In the genomic region with DNA sequence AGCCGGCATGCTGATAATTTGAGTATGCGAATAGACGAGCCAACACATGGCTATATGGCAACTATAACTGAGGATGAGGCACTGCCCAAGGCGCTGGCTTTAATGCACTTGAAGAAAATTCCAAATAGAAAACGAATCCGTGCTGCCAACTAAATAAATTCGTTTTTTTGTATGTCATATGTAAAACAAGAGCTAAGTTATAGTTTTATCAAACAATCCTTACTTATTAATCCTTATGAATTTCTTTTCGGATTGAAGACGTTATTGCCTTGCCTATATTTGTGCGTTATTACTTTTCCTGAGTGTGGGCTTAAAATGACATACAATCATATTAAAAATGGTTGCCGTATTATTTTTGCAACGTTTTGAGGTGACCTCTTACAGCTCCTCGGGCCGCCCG, we compare ENCODE assay signal across 3 fruit fly cellular contexts.
TF ChIP-seq lines count a peak whose summit lies in the region.

No protein-coding gene starts in this region.

- no peak for TF ChIP-seq CTCF in whole organism, embryonic (GFP tag; optimal IDR thresholded peaks at IDR 0.05; lab: Kevin White, UChicago)

TF ChIP-seq in whole organism, embryonic, 481 proteins besides CTCF, POLR2A, EP300 and RAD21:
- TF ChIP-seq Dbx (GFP tag; IDR thresholded peaks at IDR 0.05; lab: Robert Waterston, UW) = no peak
- TF ChIP-seq Ets65A (GFP tag; lab: Kevin White, UChicago) = peak; percentile 10

TF ChIP-seq in whole organism, prepupa, 60 proteins besides CTCF, POLR2A, EP300 and RAD21:
- TF ChIP-seq CG4318 (GFP tag; optimal IDR thresholded peaks at IDR 0.05; lab: Kevin White, UChicago) (peak; percentile 39), CG15336 (GFP tag; IDR thresholded peaks at IDR 0.05; lab: Robert Waterston, UW) (peak; percentile 49), CG32006 (GFP tag; optimal IDR thresholded peaks at IDR 0.05; lab: Kevin White, UChicago) (peak; percentile 66), Blimp-1 (GFP tag; optimal IDR thresholded peaks at IDR 0.05; lab: Kevin White, UChicago) (no peak), Sox102F (GFP tag; optimal IDR thresholded peaks at IDR 0.05; lab: Kevin White, UChicago) (no peak), CG7368 (GFP tag; optimal IDR thresholded peaks at IDR 0.05; lab: Kevin White, UChicago) (no peak), Ets96B (tag; optimal IDR thresholded peaks at IDR 0.05; lab: Kevin White, UChicago) (peak; percentile 13), CG6276 (GFP tag; optimal IDR thresholded peaks at IDR 0.05; lab: Kevin White, UChicago) (peak; percentile 5), CG8319 (GFP tag; optimal IDR thresholded peaks at IDR 0.05; lab: Kevin White, UChicago) (no peak), OdsH (GFP tag; optimal IDR thresholded peaks at IDR 0.05; lab: Kevin White, UChicago) (peak; percentile 10), CG8119 (GFP tag; IDR thresholded peaks at IDR 0.05; lab: Robert Waterston, UW) (peak; percentile 66), CG3919 (GFP tag; optimal IDR thresholded peaks at IDR 0.05; lab: Kevin White, UChicago) (peak; percentile 3), CG10631 (GFP tag; optimal IDR thresholded peaks at IDR 0.05; lab: Kevin White, UChicago) (no peak), pdm3 (GFP tag; optimal IDR thresholded peaks at IDR 0.05; lab: Kevin White, UChicago) (peak; percentile 8), vri (GFP tag; optimal IDR thresholded peaks at IDR 0.05; lab: Kevin White, UChicago) (no peak), CG6163 (GFP tag; IDR thresholded peaks at IDR 0.05; lab: Robert Waterston, UW) (0 out of 3 replicates have a peak, but pooled peaks have one; percentile 42), eg (GFP tag; IDR thresholded peaks at IDR 0.05; lab: Robert Waterston, UW) (0 out of 3 replicates have a peak, but pooled peaks have one; percentile 12), Sox14 (GFP tag; optimal IDR thresholded peaks at IDR 0.05; lab: Kevin White, UChicago) (peak; percentile 14), Eip78C (GFP tag; lab: Kevin White, UChicago) (peak; percentile 66), achi (GFP tag; optimal IDR thresholded peaks at IDR 0.05; lab: Kevin White, UChicago) (peak; percentile 21), CG11762 (GFP tag; optimal IDR thresholded peaks at IDR 0.05; lab: Kevin White, UChicago; ENCODE audit: insufficient read depth) (no peak), Hr4 (GFP tag; optimal IDR thresholded peaks at IDR 0.05; lab: Kevin White, UChicago) (peak; percentile 59)

TF ChIP-seq in whole organism, pupa, 21 proteins besides CTCF, POLR2A, EP300 and RAD21:
- no peak for TF ChIP-seq gl (tag; optimal IDR thresholded peaks at IDR 0.05; lab: Kevin White, UChicago)
- TF ChIP-seq CG8301 (tag; optimal IDR thresholded peaks at IDR 0.05; lab: Kevin White, UChicago) = peak; percentile 46
- TF ChIP-seq CG9948 (tag; optimal IDR thresholded peaks at IDR 0.05; lab: Kevin White, UChicago) = peak; percentile 32
- peak; percentile 56 for TF ChIP-seq CG14655 (GFP tag; optimal IDR thresholded peaks at IDR 0.05; lab: Kevin White, UChicago)
- TF ChIP-seq CG4496 (GFP tag; IDR thresholded peaks at IDR 0.05; lab: Robert Waterston, UW) = 0 out of 3 replicates have a peak, but pooled peaks have one; percentile 47
